Worm (Caenorhabditis elegans): Measurements from ENCODE around the gene F27D9.13.

Gene F27D9.13

ce11 chrX:7667394-7668089 is at the start of gene F27D9.13:
F27D9.13 (minus strand) TSS chrX:7667444.
- TF ChIP-seq snpc-4 (tag; optimal IDR thresholded peaks at IDR 0.05) (no peak), crh-2 (tag; optimal IDR thresholded peaks at IDR 0.05) (peak; percentile 14), nhr-10 (tag; optimal IDR thresholded peaks at IDR 0.05) (no peak), elt-1 (tag; optimal IDR thresholded peaks at IDR 0.05) (no peak), zag-1 (tag; optimal IDR thresholded peaks at IDR 0.05) (no peak), egl-27 (tag; optimal IDR thresholded peaks at IDR 0.05) (no peak), lin-13 (GFP tag; optimal IDR thresholded peaks at IDR 0.05) (no peak), nhr-129 (tag; optimal IDR thresholded peaks at IDR 0.05) (no peak), ztf-11 (tag; optimal IDR thresholded peaks at IDR 0.05) (no peak), fos-1 (tag; optimal IDR thresholded peaks at IDR 0.05) (peak; percentile 32), ama-1 (optimal IDR thresholded peaks at IDR 0.05) (no peak)

ce11 chrX:7715463-7715862 is 48.2 kb upstream of the F27D9.13 start:
- TF ChIP-seq nhr-21 (tag; optimal IDR thresholded peaks at IDR 0.05) (no peak), ama-1 (optimal IDR thresholded peaks at IDR 0.05) (no peak), sma-9 (GFP tag; optimal IDR thresholded peaks at IDR 0.05) (peak; percentile 46), sma-9 (tag; optimal IDR thresholded peaks at IDR 0.05) (no peak), lsy-2 (tag; optimal IDR thresholded peaks at IDR 0.05) (peak in 1 of 2 experiments; percentile 10), nhr-23 (tag; optimal IDR thresholded peaks at IDR 0.05) (no peak), mbf-1 (tag; optimal IDR thresholded peaks at IDR 0.05) (no peak), lin-11 (tag; optimal IDR thresholded peaks at IDR 0.05) (no peak), F13H6.1 (tag; optimal IDR thresholded peaks at IDR 0.05) (peak; percentile 76), egl-27 (tag; optimal IDR thresholded peaks at IDR 0.05) (no peak), unc-62 (GFP tag; optimal IDR thresholded peaks at IDR 0.05) (no peak), nhr-129 (tag; optimal IDR thresholded peaks at IDR 0.05) (peak; percentile 45), nhr-11 (tag; optimal IDR thresholded peaks at IDR 0.05) (no peak), mab-5 (tag; optimal IDR thresholded peaks at IDR 0.05) (peak; percentile 18), fos-1 (tag; optimal IDR thresholded peaks at IDR 0.05) (no peak)

ce11 chrX:7712887-7713286 is 45.6 kb upstream of the F27D9.13 start:
- TF ChIP-seq peb-1 (tag; optimal IDR thresholded peaks at IDR 0.05) (no peak), F13H6.1 (tag; optimal IDR thresholded peaks at IDR 0.05) (no peak), lin-39 (tag; optimal IDR thresholded peaks at IDR 0.05) (peak; percentile 6), unc-55 (GFP tag; optimal IDR thresholded peaks at IDR 0.05) (peak; percentile 17)

- TF ChIP-seq dmd-4 (tag; optimal IDR thresholded peaks at IDR 0.05) (no peak), skn-1 (tag; optimal IDR thresholded peaks at IDR 0.05) (no peak)
These were observed 43.4 kb upstream of the F27D9.13 start, which contains the start of gene K09F5.4 for ce11 chrX:7710643-7711042. K09F5.4 (minus strand) TSS chrX:7710743.

DNA sequence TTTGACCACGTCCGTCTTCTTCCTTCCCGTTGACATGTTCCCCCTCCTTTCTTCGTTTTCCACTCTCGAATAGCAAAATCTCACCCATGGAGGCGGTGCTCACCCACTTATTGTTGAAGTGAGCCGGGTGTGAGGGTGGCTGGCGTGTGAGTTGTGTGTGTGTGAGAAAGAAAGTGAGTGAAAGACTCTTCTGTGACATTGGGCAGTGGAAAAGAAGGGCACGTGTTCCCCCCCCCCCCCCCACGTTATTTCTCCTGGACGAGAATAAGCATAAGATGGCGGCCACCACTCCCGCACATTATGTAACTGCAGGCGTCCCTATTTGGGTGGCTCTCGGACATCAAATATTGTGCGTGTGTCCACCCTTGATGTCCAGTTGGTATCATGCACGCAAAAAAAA is 42.9 kb upstream of the F27D9.13 start:
- no peak for TF ChIP-seq egl-27 (tag; optimal IDR thresholded peaks at IDR 0.05)
- peak; percentile 2 for TF ChIP-seq Y55F3AM.14 (GFP tag; optimal IDR thresholded peaks at IDR 0.05)
- no peak for TF ChIP-seq lin-11 (tag; optimal IDR thresholded peaks at IDR 0.05)

- TF ChIP-seq nhr-237 (tag; optimal IDR thresholded peaks at IDR 0.05) (no peak), blmp-1 (tag; optimal IDR thresholded peaks at IDR 0.05; ENCODE audit: insufficient read depth) (no peak), unc-62 (GFP tag; optimal IDR thresholded peaks at IDR 0.05) (no peak), Y55F3AM.14 (GFP tag; optimal IDR thresholded peaks at IDR 0.05) (no peak), aly-2 (tag; optimal IDR thresholded peaks at IDR 0.05) (no peak), nhr-129 (tag; optimal IDR thresholded peaks at IDR 0.05) (no peak), sma-9 (GFP tag; optimal IDR thresholded peaks at IDR 0.05) (no peak), sma-9 (tag; optimal IDR thresholded peaks at IDR 0.05) (no peak), mbf-1 (tag; optimal IDR thresholded peaks at IDR 0.05) (no peak), ztf-1 (GFP tag; conservative IDR thresholded peaks at IDR 0.05) (no peak), nhr-6 (tag; optimal IDR thresholded peaks at IDR 0.05) (no peak), egl-27 (tag; optimal IDR thresholded peaks at IDR 0.05) (no peak), snpc-4 (tag; optimal IDR thresholded peaks at IDR 0.05) (no peak)
These were observed 39.8 kb upstream of the F27D9.13 start, which contains the start of gene kvs-1 for ce11 chrX:7707031-7707430. kvs-1 (minus strand) TSS chrX:7707131.
